Worm (Caenorhabditis elegans): ENCODE data around the gene clec-170.

ce11 chrIV:1246762-1247436 is 19.8 kb upstream of the clec-170 start, which contains the start of the genes clec-165 and F38A1.11:
- TF ChIP-seq nhr-77 (tag; optimal IDR thresholded peaks at IDR 0.05), result no peak
- TF ChIP-seq mep-1 (tag; optimal IDR thresholded peaks at IDR 0.05), result no peak
- TF ChIP-seq snpc-4 (tag; optimal IDR thresholded peaks at IDR 0.05), result no peak
- no peak for TF ChIP-seq ctbp-1 (GFP tag; IDR thresholded peaks at IDR 0.05)
- no peak for TF ChIP-seq Y75B8A.6 (GFP tag; IDR thresholded peaks at IDR 0.05)
- TF ChIP-seq ZK546.5 (tag; optimal IDR thresholded peaks at IDR 0.05), result no peak
- TF ChIP-seq lin-15B (tag; optimal IDR thresholded peaks at IDR 0.05), result no peak
- TF ChIP-seq ama-1 (optimal IDR thresholded peaks at IDR 0.05), result no peak
- TF ChIP-seq fkh-10 (GFP tag; optimal IDR thresholded peaks at IDR 0.05), result no peak
- no peak for TF ChIP-seq nhr-76 (tag; optimal IDR thresholded peaks at IDR 0.05)
- TF ChIP-seq snpc-1.2 (GFP tag; IDR thresholded peaks at IDR 0.05), result no peak

Data from whole organism, L4 larva.